Worm (Caenorhabditis elegans) whole organism, mixed stage, embryonic: Measurements from ENCODE around the gene rab-18.

Experiments used
- ceh-43 ChIP-seq: fragments of 200-800 bp; sonication (Bioruptor generic); optimal IDR thresholded peaks from 2 replicates; lab custom pipeline; 2018; ENCODE audit warnings: mild to moderate bottlenecking, missing genetic modification characterization, moderate library complexity, missing compliant biosample characterization
- flh-1 ChIP-seq: fragments of 200-800 bp; sonication (Bioruptor generic); optimal IDR thresholded peaks from 2 replicates; lab custom pipeline; 2018; ENCODE audit warnings: mild to moderate bottlenecking, missing genetic modification characterization, moderate library complexity, missing compliant biosample characterization
- lin-13 ChIP-seq: fragments of 150-350 bp; optimal IDR thresholded peaks from 2 replicates; lab custom pipeline; 2014; ENCODE audit warnings: missing biosample characterization, missing genetic modification characterization
- mab-5 ChIP-seq: fragments of 150-350 bp; optimal IDR thresholded peaks from 2 replicates; lab custom pipeline; 2014; ENCODE audit warnings: missing biosample characterization, missing genetic modification characterization
- nhr-28 ChIP-seq: fragments of 150-350 bp; optimal IDR thresholded peaks from 2 replicates; lab custom pipeline; 2014; ENCODE audit warnings: missing biosample characterization, missing genetic modification characterization
- nhr-76 ChIP-seq: sonication (generic microtip); optimal IDR thresholded peaks from 2 replicates; lab custom pipeline; 2017; ENCODE audit warnings: missing biosample characterization, missing genetic modification characterization
- pha-4 ChIP-seq: fragments of 150-350 bp; optimal IDR thresholded peaks from 2 replicates; lab custom pipeline; 2018; ENCODE audit warnings: missing biosample characterization, missing genetic modification reagents, missing genetic modification characterization
- unc-39 ChIP-seq: fragments of 150-350 bp; optimal IDR thresholded peaks from 2 replicates; lab custom pipeline; 2014; ENCODE audit warnings: missing biosample characterization, missing genetic modification characterization
- ztf-11 ChIP-seq: fragments of 150-350 bp; optimal IDR thresholded peaks from 2 replicates; lab custom pipeline; 2014; ENCODE audit warnings: missing biosample characterization, missing genetic modification characterization

- no peak for TF ChIP-seq pha-4 (tag; lab: Kevin White, UChicago)
- no peak for TF ChIP-seq nhr-76
- TF ChIP-seq unc-39 (tag; lab: Kevin White, UChicago): no peak
- TF ChIP-seq lin-13 (tag; lab: Kevin White, UChicago): no peak
- TF ChIP-seq mab-5: no peak
- no peak for TF ChIP-seq ceh-43 (GFP tag; lab: Kevin White, UChicago)
- no peak for TF ChIP-seq ztf-11 (tag; lab: Kevin White, UChicago)
- no peak for TF ChIP-seq nhr-28 (tag; lab: Kevin White, UChicago)
- no peak for TF ChIP-seq flh-1 (GFP tag; lab: Kevin White, UChicago)
Measured at ce11 chrIII:1059961-1060360, 20.6 kb downstream of the rab-18 start, which contains the start of gene BE0003N10.6.
